Worm (Caenorhabditis elegans) whole organism, L1 larva: ENCODE measurements around the gene C46F11.4.
A peak's percentile ranks its signal among the peaks of the same experiment; 100 is the strongest.

Experiments used
- C04F5.9 ChIP-seq: sonication (generic microtip); optimal IDR thresholded peaks from 2 replicates; lab custom pipeline; 2016; ENCODE audit warnings: missing genetic modification characterization, missing compliant biosample characterization
- C16A3.4 ChIP-seq: fragments of 150-350 bp; optimal IDR thresholded peaks from 2 replicates; lab custom pipeline; 2014; ENCODE audit warnings: missing biosample characterization, missing genetic modification characterization
- F16B12.6 ChIP-seq: fragments of 150-350 bp; optimal IDR thresholded peaks from 2 replicates; lab custom pipeline; 2014; ENCODE audit warnings: missing biosample characterization, missing genetic modification characterization
- alr-1 ChIP-seq: fragments of 200-800 bp; sonication (Bioruptor generic); optimal IDR thresholded peaks from 2 replicates; lab custom pipeline; 2018; ENCODE audit warnings: borderline replicate concordance, mild to moderate bottlenecking, missing genetic modification characterization, missing compliant biosample characterization
- aly-2 ChIP-seq: fragments of 150-350 bp; optimal IDR thresholded peaks from 2 replicates; lab custom pipeline; 2014; ENCODE audit warnings: missing biosample characterization, missing genetic modification characterization
- ama-1 ChIP-seq: fragments of 150-350 bp; optimal IDR thresholded peaks from 2 replicates; lab custom pipeline; 2014
- ceh-63 ChIP-seq: fragments of 200-800 bp; sonication (Bioruptor generic); optimal IDR thresholded peaks from 2 replicates; lab custom pipeline; 2018; ENCODE audit warnings: mild to moderate bottlenecking, missing genetic modification characterization, missing compliant biosample characterization
- ceh-82 ChIP-seq, 3 experiments: fragments of 150-350 bp in 1 of 3; sonication (generic microtip) in 2 of 3; optimal IDR thresholded peaks; 2 replicates each; lab custom pipeline; 2014 to 2017; ENCODE audit warnings: missing biosample characterization in 3 of 3, missing genetic modification characterization in 3 of 3
- ceh-88 ChIP-seq: fragments of 200-800 bp; sonication (Bioruptor generic); IDR thresholded peaks from 2 replicates; pipeline ENCODE4 v1.3.6; 2022; ENCODE audit warnings: missing genetic modification characterization, missing compliant biosample characterization
- ceh-90 ChIP-seq: sonication (generic microtip); optimal IDR thresholded peaks from 2 replicates; lab custom pipeline; 2016; ENCODE audit warnings: missing genetic modification characterization, missing compliant biosample characterization
- ces-1 ChIP-seq: fragments of 150-350 bp; optimal IDR thresholded peaks from 2 replicates; lab custom pipeline; 2014; ENCODE audit warnings: missing biosample characterization, missing genetic modification reagents, missing genetic modification characterization
- dsc-1 ChIP-seq: sonication (generic microtip); optimal IDR thresholded peaks from 2 replicates; lab custom pipeline; 2016; ENCODE audit warnings: mild to moderate bottlenecking, missing genetic modification characterization, missing compliant biosample characterization
- efl-3 ChIP-seq: fragments of 200-800 bp; sonication (Bioruptor generic); optimal IDR thresholded peaks from 2 replicates; lab custom pipeline; 2018; ENCODE audit warnings: mild to moderate bottlenecking, missing genetic modification characterization, missing compliant biosample characterization
- egl-27 ChIP-seq, 2 experiments: fragments of 150-350 bp in 1 of 2; sonication (generic microtip); optimal IDR thresholded peaks; 3 replicates each; lab custom pipeline; 2017 to 2018; ENCODE audit warnings: missing biosample characterization in 2 of 2, missing genetic modification characterization in 2 of 2, missing genetic modification reagents in 2 of 2
- fkh-10 ChIP-seq: sonication (generic microtip); optimal IDR thresholded peaks from 2 replicates; lab custom pipeline; 2017; ENCODE audit warnings: missing biosample characterization, missing genetic modification reagents, missing genetic modification characterization
- fkh-4 ChIP-seq: sonication (generic microtip); optimal IDR thresholded peaks from 2 replicates; lab custom pipeline; 2016; ENCODE audit warnings: missing compliant biosample characterization, missing genetic modification characterization, borderline replicate concordance
- fkh-8 ChIP-seq: sonication (generic microtip); optimal IDR thresholded peaks from 2 replicates; lab custom pipeline; 2016; ENCODE audit warnings: mild to moderate bottlenecking, missing genetic modification characterization, missing compliant biosample characterization
- hpl-2 ChIP-seq: fragments of 150-350 bp; optimal IDR thresholded peaks from 2 replicates; lab custom pipeline; 2014; ENCODE audit warnings: missing biosample characterization, missing genetic modification reagents, missing genetic modification characterization
- isw-1 ChIP-seq: fragments of 200-800 bp; sonication (Bioruptor generic); IDR thresholded peaks from 2 replicates; pipeline ENCODE4 v1.3.6; 2022; ENCODE audit warnings: missing genetic modification characterization, missing compliant biosample characterization
- jun-1 ChIP-seq: fragments of 150-350 bp; optimal IDR thresholded peaks from 2 replicates; lab custom pipeline; 2014; ENCODE audit warnings: missing biosample characterization, missing genetic modification reagents, missing genetic modification characterization
- lin-13 ChIP-seq: fragments of 150-350 bp; optimal IDR thresholded peaks from 2 replicates; lab custom pipeline; 2014; ENCODE audit warnings: missing biosample characterization, missing genetic modification reagents, missing genetic modification characterization
- lin-15B ChIP-seq: fragments of 150-350 bp; sonication (generic microtip); optimal IDR thresholded peaks from 3 replicates; lab custom pipeline; 2014; ENCODE audit warnings: missing biosample characterization, missing genetic modification characterization
- lin-39 ChIP-seq: fragments of 150-350 bp; optimal IDR thresholded peaks from 2 replicates; lab custom pipeline; 2014; ENCODE audit warnings: missing biosample characterization, missing genetic modification reagents, missing genetic modification characterization
- lir-3 ChIP-seq: sonication (generic microtip); optimal IDR thresholded peaks from 2 replicates; lab custom pipeline; 2016; ENCODE audit warnings: mild to moderate bottlenecking, missing genetic modification characterization, moderate library complexity, missing compliant biosample characterization; ENCODE audit not compliant: poor library complexity
- lsy-2 ChIP-seq, 2 experiments: fragments of 150-350 bp; optimal IDR thresholded peaks; 2 replicates each; lab custom pipeline; 2014; ENCODE audit warnings: missing biosample characterization in 2 of 2, missing genetic modification characterization in 2 of 2
- mab-9 ChIP-seq: fragments of 200-800 bp; sonication (Bioruptor generic); IDR thresholded peaks from 2 replicates; pipeline ENCODE4 v1.3.6; 2022; ENCODE audit warnings: missing genetic modification reagents, missing genetic modification characterization, missing compliant biosample characterization
- mep-1 ChIP-seq: fragments of 150-350 bp; optimal IDR thresholded peaks from 2 replicates; lab custom pipeline; 2014; ENCODE audit warnings: missing biosample characterization, missing genetic modification characterization
- nhr-11 ChIP-seq: fragments of 150-350 bp; optimal IDR thresholded peaks from 2 replicates; lab custom pipeline; 2014; ENCODE audit warnings: missing biosample characterization, missing genetic modification characterization
- nhr-12 ChIP-seq: sonication (generic microtip); optimal IDR thresholded peaks from 2 replicates; lab custom pipeline; 2017; ENCODE audit warnings: missing biosample characterization, missing genetic modification characterization
- nhr-237 ChIP-seq: fragments of 150-350 bp; optimal IDR thresholded peaks from 2 replicates; lab custom pipeline; 2014; ENCODE audit warnings: missing biosample characterization, missing genetic modification characterization
- nhr-76 ChIP-seq: sonication (generic microtip); optimal IDR thresholded peaks from 2 replicates; lab custom pipeline; 2017; ENCODE audit warnings: missing biosample characterization, missing genetic modification characterization
- nhr-77 ChIP-seq: fragments of 150-350 bp; optimal IDR thresholded peaks from 2 replicates; lab custom pipeline; 2014; ENCODE audit warnings: missing biosample characterization, missing genetic modification characterization
- nhr-84 ChIP-seq: sonication (generic microtip); optimal IDR thresholded peaks from 2 replicates; lab custom pipeline; 2017; ENCODE audit warnings: missing biosample characterization, missing genetic modification characterization
- nhr-85 ChIP-seq: sonication (generic microtip); peaks from one replicate; lab custom pipeline; 2016; ENCODE audit warnings: missing genetic modification characterization, inconsistent platforms, missing compliant biosample characterization
- nhr-90 ChIP-seq: sonication (generic microtip); optimal IDR thresholded peaks from 2 replicates; lab custom pipeline; 2016; ENCODE audit warnings: mild to moderate bottlenecking, missing genetic modification characterization, missing compliant biosample characterization; ENCODE audit not compliant: poor library complexity
- pax-3 ChIP-seq: fragments of 200-800 bp; sonication (Bioruptor generic); optimal IDR thresholded peaks from 2 replicates; lab custom pipeline; 2018; ENCODE audit warnings: mild to moderate bottlenecking, missing genetic modification characterization, moderate library complexity, missing compliant biosample characterization
- sptf-1 ChIP-seq: fragments of 150-350 bp; optimal IDR thresholded peaks from 2 replicates; lab custom pipeline; 2014; ENCODE audit warnings: missing biosample characterization, missing genetic modification characterization
- sup-37 ChIP-seq: fragments of 200-800 bp; sonication (Bioruptor generic); optimal IDR thresholded peaks from 2 replicates; lab custom pipeline; 2018; ENCODE audit warnings: mild to moderate bottlenecking, missing genetic modification characterization, missing compliant biosample characterization
- unc-130 ChIP-seq: fragments of 150-350 bp; optimal IDR thresholded peaks from 2 replicates; lab custom pipeline; 2017; ENCODE audit warnings: missing biosample characterization, missing genetic modification characterization, inconsistent platforms
- unc-98 ChIP-seq: fragments of 200-800 bp; sonication (Bioruptor generic); IDR thresholded peaks from 2 replicates; pipeline ENCODE4 v1.3.6; 2022; ENCODE audit warnings: missing genetic modification characterization, missing compliant biosample characterization
- vab-15 ChIP-seq: sonication (generic microtip); optimal IDR thresholded peaks from 2 replicates; lab custom pipeline; 2017; ENCODE audit warnings: missing genotype, mild to moderate bottlenecking, missing genetic modification characterization, missing compliant biosample characterization
- xbp-1 ChIP-seq: sonication (generic microtip); optimal IDR thresholded peaks from 2 replicates; lab custom pipeline; 2016; ENCODE audit warnings: missing genetic modification characterization, missing compliant biosample characterization
- zag-1 ChIP-seq: fragments of 150-350 bp; optimal IDR thresholded peaks from 2 replicates; lab custom pipeline; 2014; ENCODE audit warnings: missing biosample characterization, missing genetic modification characterization
- zip-4 ChIP-seq: fragments of 200-800 bp; sonication (Bioruptor generic); optimal IDR thresholded peaks from 2 replicates; lab custom pipeline; 2018; ENCODE audit warnings: mild to moderate bottlenecking, missing genetic modification characterization, moderate library complexity, missing compliant biosample characterization
- ztf-11 ChIP-seq, 2 experiments: sonication (generic microtip); optimal IDR thresholded peaks; 2 replicates each; lab custom pipeline; 2016 to 2017; ENCODE audit warnings: missing genetic modification characterization in 2 of 2, missing biosample characterization in 1 of 2, missing compliant biosample characterization in 1 of 2
- ztf-4 ChIP-seq: fragments of 150-350 bp; optimal IDR thresholded peaks from 2 replicates; lab custom pipeline; 2014; ENCODE audit warnings: missing biosample characterization, missing genetic modification characterization

Gene C46F11.4

ce11 chrIII:3657479-3657878 lies 6.6 kb downstream of the C46F11.4 start, which contains the start of gene C46F11.5:
Gene C46F11.5, minus strand, starts transcription at chrIII:3657606.
- TF ChIP-seq zip-4 (GFP tag; lab: Kevin White, UChicago) (peak; percentile 77), nhr-90 (no peak), fkh-4 (no peak)

- TF ChIP-seq nhr-85 (tag; lab: Kevin White, UChicago) (peak; percentile 11), lir-3 (tag; lab: Kevin White, UChicago) (no peak)
These were observed 11.1 kb downstream of the C46F11.4 start for ce11 chrIII:3652964-3653363.

ce11 chrIII:3652427-3652826 lies 11.7 kb downstream of the C46F11.4 start:
- TF ChIP-seq lin-15B (tag; lab: Kevin White, UChicago), result no peak
- TF ChIP-seq nhr-77 (tag; lab: Kevin White, UChicago), result no peak
- TF ChIP-seq vab-15 (tag; lab: Kevin White, UChicago), result no peak
- no peak for TF ChIP-seq ama-1 (lab: Kevin White, UChicago)
- no peak for TF ChIP-seq unc-98 (GFP tag; lab: Robert Waterston, UW)
- no peak for TF ChIP-seq ceh-90 (tag; lab: Kevin White, UChicago)
- no peak for TF ChIP-seq alr-1 (tag; lab: Kevin White, UChicago)
- TF ChIP-seq hpl-2 (GFP tag; lab: Kevin White, UChicago), result no peak
- TF ChIP-seq egl-27 (tag; optimal IDR thresholded peaks at IDR 0.05; lab: Kevin White, UChicago), result no peak
- no peak for TF ChIP-seq sptf-1 (tag; lab: Kevin White, UChicago)
- TF ChIP-seq C16A3.4, result no peak
- TF ChIP-seq nhr-11 (tag; lab: Kevin White, UChicago), result no peak
- no peak for TF ChIP-seq lin-39 (tag; lab: Kevin White, UChicago)

ce11 chrIII:3650677-3651315 lies 13.3 kb downstream of the C46F11.4 start, which contains the start of the genes madf-8 and gsr-1:
Gene madf-8, minus strand, starts transcription at chrIII:3650832.
Gene gsr-1, plus strand, starts transcription at chrIII:3650907.
- TF ChIP-seq nhr-76, result no peak
- peak; percentile 2 for TF ChIP-seq F16B12.6
- TF ChIP-seq lir-3 (tag; lab: Kevin White, UChicago), result no peak
- TF ChIP-seq mep-1 (tag; lab: Kevin White, UChicago), result no peak
- TF ChIP-seq ztf-4 (tag; lab: Kevin White, UChicago), result no peak
- no peak for TF ChIP-seq C04F5.9 (tag; lab: Kevin White, UChicago)
- TF ChIP-seq nhr-12, result no peak
- no peak for TF ChIP-seq ceh-88
- TF ChIP-seq efl-3 (GFP tag; lab: Kevin White, UChicago), result no peak
- peak; percentile 67 to 77 for TF ChIP-seq lsy-2 (tag; optimal IDR thresholded peaks at IDR 0.05; lab: Kevin White, UChicago)
- TF ChIP-seq sptf-1 (tag; lab: Kevin White, UChicago), result no peak
- TF ChIP-seq ceh-63, result no peak
- peak; percentile 67 for TF ChIP-seq dsc-1 (tag; lab: Kevin White, UChicago)
- TF ChIP-seq zag-1 (tag; lab: Kevin White, UChicago), result no peak
- no peak for TF ChIP-seq ceh-90 (tag; lab: Kevin White, UChicago)
- TF ChIP-seq ztf-11 (tag; optimal IDR thresholded peaks at IDR 0.05; lab: Kevin White, UChicago), result peak in 1 of 2 experiments; percentile 26
- TF ChIP-seq nhr-84, result no peak
- TF ChIP-seq unc-130 (tag; lab: Kevin White, UChicago), result peak; percentile 57
- TF ChIP-seq fkh-4, result no peak
- peak; percentile 40 to 49 (median 43) for TF ChIP-seq ceh-82 (tag; optimal IDR thresholded peaks at IDR 0.05; lab: Kevin White, UChicago)
- no peak for TF ChIP-seq ces-1 (GFP tag; lab: Kevin White, UChicago)
- TF ChIP-seq jun-1 (tag; lab: Kevin White, UChicago), result no peak
- peak; percentile 54 for TF ChIP-seq lin-39 (tag; lab: Kevin White, UChicago)
- TF ChIP-seq xbp-1 (tag; lab: Kevin White, UChicago), result peak; percentile 73
- TF ChIP-seq C16A3.4, result peak; percentile 48
- no peak for TF ChIP-seq mab-9 (GFP tag; lab: Robert Waterston, UW)
- TF ChIP-seq isw-1 (GFP tag; lab: Robert Waterston, UW), result peak; percentile 43
- TF ChIP-seq fkh-8, result peak; percentile 28
- no peak for TF ChIP-seq nhr-237 (tag; lab: Kevin White, UChicago)
- TF ChIP-seq ama-1 (lab: Kevin White, UChicago), result no peak
- TF ChIP-seq egl-27 (tag; optimal IDR thresholded peaks at IDR 0.05; lab: Kevin White, UChicago), result no peak
- no peak for TF ChIP-seq lin-13 (GFP tag; lab: Kevin White, UChicago)
- peak; percentile 40 for TF ChIP-seq pax-3 (tag; lab: Kevin White, UChicago)
- no peak for TF ChIP-seq fkh-10 (GFP tag; lab: Kevin White, UChicago)
- no peak for TF ChIP-seq sup-37 (GFP tag; lab: Kevin White, UChicago)
- TF ChIP-seq aly-2 (tag; lab: Kevin White, UChicago), result no peak
- no peak for TF ChIP-seq nhr-85 (tag; lab: Kevin White, UChicago)
